Worm (Caenorhabditis elegans): ENCODE data around the gene pbo-4.

pbo-4 gene

DNA sequence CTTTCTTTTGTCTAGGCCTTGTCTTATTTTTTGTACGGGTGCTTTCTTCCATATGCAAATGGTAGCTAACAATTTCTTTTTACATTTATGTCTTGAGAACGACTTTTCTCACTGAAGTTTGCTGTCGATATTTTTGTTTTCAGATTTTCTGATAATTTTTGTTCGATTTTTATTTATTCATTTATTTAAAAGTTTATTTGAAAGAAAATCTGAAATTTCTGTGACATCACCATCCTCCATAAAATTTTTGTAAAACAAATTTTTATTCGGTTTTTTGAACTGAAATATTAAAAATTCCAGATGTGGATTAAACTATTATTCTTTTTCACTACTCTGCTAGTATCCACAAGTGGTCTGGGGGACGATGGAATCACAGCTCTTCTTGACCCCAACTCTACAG is at the start of gene pbo-4:
Gene pbo-4, plus strand, starts transcription at position 301 of the 400 bp plus-strand sequence.
- no peak for TF ChIP-seq aly-2 (tag; optimal IDR thresholded peaks at IDR 0.05)

DNA sequence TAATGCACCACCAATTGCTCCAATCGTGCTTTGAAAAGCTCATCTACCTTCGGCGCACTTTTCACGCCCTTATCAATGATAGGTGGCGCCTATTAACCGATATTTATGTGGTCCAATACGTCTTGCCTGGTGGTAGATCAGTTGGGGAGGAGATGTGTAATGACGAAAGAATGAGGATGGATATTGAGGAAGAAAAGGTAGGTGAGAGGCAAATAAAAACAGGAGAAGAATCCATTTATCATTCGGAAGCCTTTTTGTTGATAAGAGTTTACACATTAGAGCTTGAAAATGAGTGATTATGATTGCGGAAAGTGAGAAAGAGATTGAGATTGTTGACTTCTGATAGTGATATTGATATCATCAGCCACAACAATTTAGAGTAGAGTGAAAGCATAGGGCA is 46.5 kb upstream of the pbo-4 start:
- TF ChIP-seq elt-3 (tag; optimal IDR thresholded peaks at IDR 0.05), result no peak
- no peak for TF ChIP-seq aly-2 (tag; optimal IDR thresholded peaks at IDR 0.05)
- TF ChIP-seq ceh-16 (tag; optimal IDR thresholded peaks at IDR 0.05), result no peak
- TF ChIP-seq nhr-21 (tag; optimal IDR thresholded peaks at IDR 0.05), result no peak
- no peak for TF ChIP-seq nhr-10 (tag; optimal IDR thresholded peaks at IDR 0.05)
- TF ChIP-seq nhr-25 (tag; optimal IDR thresholded peaks at IDR 0.05), result no peak
- TF ChIP-seq unc-55 (GFP tag; optimal IDR thresholded peaks at IDR 0.05), result no peak
- TF ChIP-seq mab-5 (tag; optimal IDR thresholded peaks at IDR 0.05), result peak; percentile 19

DNA sequence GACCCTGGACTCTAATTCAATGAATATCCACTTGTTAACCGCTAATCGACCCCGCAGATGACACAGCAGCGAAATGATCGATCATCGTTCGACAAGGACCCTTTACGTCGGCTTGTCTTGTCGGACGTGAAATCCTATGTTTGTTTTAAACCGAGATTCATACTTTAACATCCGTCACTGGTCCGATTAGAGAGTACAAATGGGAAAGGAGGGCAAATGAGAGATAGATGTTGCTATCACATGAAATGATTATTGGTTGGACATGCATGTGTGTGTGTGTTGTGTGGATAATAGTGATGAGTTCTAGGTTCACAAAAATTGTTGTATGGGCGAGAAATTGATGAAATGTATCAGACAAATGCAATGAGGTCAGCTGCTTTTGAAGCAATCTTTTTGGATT is 44.3 kb upstream of the pbo-4 start:
- TF ChIP-seq ceh-16 (tag; optimal IDR thresholded peaks at IDR 0.05), result no peak
- TF ChIP-seq sma-9 (GFP tag; optimal IDR thresholded peaks at IDR 0.05), result peak; percentile 13
- TF ChIP-seq sma-9 (tag; optimal IDR thresholded peaks at IDR 0.05), result no peak
- TF ChIP-seq nhr-237 (tag; optimal IDR thresholded peaks at IDR 0.05), result no peak
- TF ChIP-seq blmp-1 (tag; optimal IDR thresholded peaks at IDR 0.05; ENCODE audit: insufficient read depth), result no peak
- TF ChIP-seq C34F6.9 (tag; optimal IDR thresholded peaks at IDR 0.05), result no peak
- TF ChIP-seq nhr-10 (tag; optimal IDR thresholded peaks at IDR 0.05), result no peak
- TF ChIP-seq F13H6.1 (tag; optimal IDR thresholded peaks at IDR 0.05), result peak; percentile 34
- no peak for TF ChIP-seq ceh-82 (tag; optimal IDR thresholded peaks at IDR 0.05)
- TF ChIP-seq unc-39 (tag; optimal IDR thresholded peaks at IDR 0.05), result no peak
- no peak for TF ChIP-seq nhr-6 (tag; optimal IDR thresholded peaks at IDR 0.05)
- no peak for TF ChIP-seq ztf-4 (tag; optimal IDR thresholded peaks at IDR 0.05)
- no peak for TF ChIP-seq mab-5 (tag; optimal IDR thresholded peaks at IDR 0.05)
- no peak for TF ChIP-seq mdl-1 (tag; optimal IDR thresholded peaks at IDR 0.05)
- TF ChIP-seq elt-1 (tag; optimal IDR thresholded peaks at IDR 0.05), result no peak
- peak in 1 of 2 experiments; percentile 35 for TF ChIP-seq lsy-2 (tag; optimal IDR thresholded peaks at IDR 0.05)
- TF ChIP-seq nhr-25 (tag; optimal IDR thresholded peaks at IDR 0.05), result no peak
- no peak for TF ChIP-seq nhr-77 (tag; optimal IDR thresholded peaks at IDR 0.05)
- peak; percentile 68 for TF ChIP-seq nhr-129 (tag; optimal IDR thresholded peaks at IDR 0.05)
- no peak for TF ChIP-seq dmd-4 (tag; optimal IDR thresholded peaks at IDR 0.05)
- no peak for TF ChIP-seq ZK546.5 (tag; optimal IDR thresholded peaks at IDR 0.05)
- TF ChIP-seq crh-2 (tag; optimal IDR thresholded peaks at IDR 0.05), result no peak
- no peak for TF ChIP-seq lin-13 (GFP tag; optimal IDR thresholded peaks at IDR 0.05)
- TF ChIP-seq ama-1 (optimal IDR thresholded peaks at IDR 0.05), result no peak

DNA sequence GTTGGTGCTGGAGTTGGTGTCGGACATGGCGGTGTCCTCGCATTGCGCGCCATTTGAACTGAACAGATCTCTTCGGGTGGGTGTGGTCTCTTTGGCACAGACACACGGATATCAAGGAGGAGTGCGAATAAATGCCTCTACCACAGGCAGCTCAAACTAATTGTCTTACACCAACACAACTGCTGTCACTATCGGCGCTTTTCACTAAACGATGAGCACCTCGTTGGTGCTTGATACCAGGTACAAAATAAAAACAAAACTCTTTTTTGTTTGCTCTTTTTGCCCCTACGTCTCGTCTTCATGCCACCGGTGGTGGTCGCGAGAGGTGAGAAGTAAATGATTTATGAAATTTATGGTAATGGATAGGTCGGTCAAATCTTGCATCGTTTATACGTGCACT is 43.2 kb upstream of the pbo-4 start, which contains the start of gene F47B10.8:
Gene F47B10.8, minus strand, starts transcription at position 101 of the 400 bp plus-strand sequence.
- peak; percentile 2 for TF ChIP-seq sma-9 (GFP tag; optimal IDR thresholded peaks at IDR 0.05)
- TF ChIP-seq sma-9 (tag; optimal IDR thresholded peaks at IDR 0.05), result no peak
- no peak for TF ChIP-seq elt-1 (tag; optimal IDR thresholded peaks at IDR 0.05)

ce11 chrX:10913981-10914380 is 40.0 kb upstream of the pbo-4 start, which contains the start of gene F47B10.9:
TSS of gene F47B10.9 (minus strand) at chrX:10914081.
- TF ChIP-seq crh-2 (tag; optimal IDR thresholded peaks at IDR 0.05), result no peak
- no peak for TF ChIP-seq nhr-237 (tag; optimal IDR thresholded peaks at IDR 0.05)
- no peak for TF ChIP-seq peb-1 (tag; optimal IDR thresholded peaks at IDR 0.05)
- TF ChIP-seq Y55F3AM.14 (GFP tag; optimal IDR thresholded peaks at IDR 0.05), result no peak

- TF ChIP-seq sma-3 (GFP tag; optimal IDR thresholded peaks at IDR 0.05) (peak; percentile 4), nhr-10 (tag; optimal IDR thresholded peaks at IDR 0.05) (no peak), nhr-237 (tag; optimal IDR thresholded peaks at IDR 0.05) (no peak), nhr-129 (tag; optimal IDR thresholded peaks at IDR 0.05) (no peak), blmp-1 (tag; optimal IDR thresholded peaks at IDR 0.05; ENCODE audit: insufficient read depth) (peak; percentile 9), dmd-4 (tag; optimal IDR thresholded peaks at IDR 0.05) (no peak), fos-1 (tag; optimal IDR thresholded peaks at IDR 0.05) (peak; percentile 39)
Measured at ce11 chrX:10914421-10915277, 39.3 kb upstream of the pbo-4 start.
